Fruit fly (Drosophila melanogaster) whole organism: ENCODE results near the gene CG12984.

Experiments used
- CG8478 ChIP-seq: fragments of >200 bp; optimal IDR thresholded peaks from 2 replicates; lab custom pipeline; 2018; ENCODE audit warnings: inconsistent platforms
- Dll ChIP-seq: fragments of >200 bp; optimal IDR thresholded peaks from 2 replicates; lab custom pipeline; 2017
- EcR ChIP-seq, 2 experiments: fragments of >200 bp; optimal IDR thresholded peaks; 2 replicates each; lab custom pipeline; 2017; ENCODE audit warnings: missing biosample characterization in 2 of 2, missing genetic modification characterization in 2 of 2, missing genetic modification reagents in 2 of 2
- pan ChIP-seq: fragments of >200 bp; optimal IDR thresholded peaks from 2 replicates; lab custom pipeline; 2017
- psq ChIP-seq: fragments of >200 bp; optimal IDR thresholded peaks from 2 replicates; lab custom pipeline; 2017
- usp ChIP-seq: fragments of >200 bp; optimal IDR thresholded peaks from 2 replicates; lab custom pipeline; 2017; ENCODE audit warnings: missing biosample characterization, missing genetic modification characterization, mixed read lengths

- TF ChIP-seq CG8478 (lab: Kevin White, UChicago) (no peak), pan (lab: Kevin White, UChicago) (no peak), Dll (lab: Kevin White, UChicago) (no peak), psq (lab: Kevin White, UChicago) (no peak), usp (GFP tag; lab: Kevin White, UChicago) (no peak), EcR (GFP tag; optimal IDR thresholded peaks at IDR 0.05; lab: Kevin White, UChicago) (no peak)
These were observed 34.8 kb upstream of the CG12984 start, which contains the start of the genes Sems and CG10588 for dm6 chr3L:20956650-20957049.
